Fruit fly (Drosophila melanogaster) S2 (cell line): ENCODE measurements around the gene CG18476.

Source experiments
- CG8478 ChIP-seq: fragments of >200 bp; optimal IDR thresholded peaks from 2 replicates; lab custom pipeline; 2018
- CTCF ChIP-seq, 2 experiments: fragments of >200 bp; optimal IDR thresholded peaks; 2 replicates each; lab custom pipeline; 2018

- TF ChIP-seq CG8478 (lab: Kevin White, UChicago) (no peak), CTCF (optimal IDR thresholded peaks at IDR 0.05; lab: Kevin White, UChicago) (no peak)
Observed at dm6 chr3R:11656614-11657216, 21.2 kb downstream of the CG18476 start.
